Fruit fly (Drosophila melanogaster) whole organism, embryonic: Measurements from ENCODE around the gene Cdc50.

Experiments
- Antp ChIP-seq: fragments of 200-800 bp; sonication (Bioruptor generic); optimal IDR thresholded peaks from 3 replicates; lab custom pipeline; 2016; ENCODE audit warnings: missing biosample characterization, missing genetic modification characterization
- CG11695 ChIP-seq: fragments of 200-800 bp; sonication (Bioruptor generic); IDR thresholded peaks from 3 replicates; pipeline ENCODE4 v1.3.6; 2022; ENCODE audit warnings: missing biosample characterization, missing genetic modification characterization
- CG12104 ChIP-seq: fragments of 200-800 bp; sonication (Bioruptor generic); optimal IDR thresholded peaks from 3 replicates; lab custom pipeline; 2016; ENCODE audit warnings: missing biosample characterization, missing genetic modification characterization
- CG12299 ChIP-seq: fragments of 200-800 bp; sonication (Bioruptor generic); optimal IDR thresholded peaks from 2 replicates; lab custom pipeline; 2018; ENCODE audit warnings: missing biosample characterization, mild to moderate bottlenecking, missing genetic modification characterization
- CG12659 ChIP-seq: fragments of 200-800 bp; sonication (Bioruptor generic); optimal IDR thresholded peaks from 3 replicates; lab custom pipeline; 2017; ENCODE audit warnings: mild to moderate bottlenecking, missing biosample characterization, missing genetic modification reagents, missing genetic modification characterization
- CG12744 ChIP-seq: fragments of 200-800 bp; sonication (Bioruptor generic); optimal IDR thresholded peaks from 2 replicates; lab custom pipeline; 2016; ENCODE audit warnings: missing biosample characterization, missing genetic modification characterization
- CG13287 ChIP-seq: fragments of 200-800 bp; sonication (Bioruptor generic); IDR thresholded peaks from 2 replicates; pipeline ENCODE4 v1.3.6; 2022; ENCODE audit warnings: missing biosample characterization, missing genetic modification characterization; ENCODE audit not compliant: partially characterized antibody
- CG14965 ChIP-seq: fragments of 200-800 bp; sonication (Bioruptor generic); optimal IDR thresholded peaks from 2 replicates; lab custom pipeline; 2016; ENCODE audit warnings: missing biosample characterization, missing genetic modification characterization, borderline replicate concordance
- CG17385 ChIP-seq: fragments of 200-800 bp; sonication (Bioruptor generic); optimal IDR thresholded peaks from 3 replicates; lab custom pipeline; 2018; ENCODE audit warnings: missing biosample characterization, mild to moderate bottlenecking, missing genetic modification characterization
- CG30020 ChIP-seq: fragments of 200-800 bp; optimal IDR thresholded peaks from 2 replicates; lab custom pipeline; 2019; ENCODE audit warnings: missing biosample characterization, mild to moderate bottlenecking, missing genetic modification characterization, moderate library complexity
- CG3281 ChIP-seq: fragments of 200-800 bp; sonication (Bioruptor generic); optimal IDR thresholded peaks from 3 replicates; lab custom pipeline; 2017; ENCODE audit warnings: missing biosample characterization, mild to moderate bottlenecking, missing genetic modification characterization
- CG33213 ChIP-seq: fragments of 200-800 bp; sonication (Bioruptor generic); optimal IDR thresholded peaks from 3 replicates; lab custom pipeline; 2016; ENCODE audit warnings: missing biosample characterization, missing genetic modification characterization
- CG34224 ChIP-seq: fragments of 200-800 bp; sonication (Bioruptor generic); IDR thresholded peaks from 3 replicates; pipeline ENCODE4 v1.3.6; 2022; ENCODE audit warnings: missing biosample characterization, missing genetic modification characterization; ENCODE audit not compliant: partially characterized antibody
- CG34376 ChIP-seq: fragments of 200-800 bp; sonication (Bioruptor generic); optimal IDR thresholded peaks from 2 replicates; lab custom pipeline; 2018; ENCODE audit warnings: missing biosample characterization, mild to moderate bottlenecking, missing genetic modification characterization
- CG34422 ChIP-seq: fragments of 200-800 bp; sonication (Bioruptor generic); IDR thresholded peaks from 3 replicates; pipeline ENCODE4 v1.3.6; 2022; ENCODE audit warnings: missing biosample characterization, missing genetic modification characterization
- CG4617 ChIP-seq: fragments of 200-800 bp; sonication (Bioruptor generic); optimal IDR thresholded peaks from 3 replicates; lab custom pipeline; 2016; ENCODE audit warnings: missing biosample characterization, missing genetic modification characterization, borderline replicate concordance
- CG4707 ChIP-seq: fragments of 200-800 bp; sonication (Bioruptor generic); optimal IDR thresholded peaks from 2 replicates; lab custom pipeline; 2018; ENCODE audit warnings: missing biosample characterization, mild to moderate bottlenecking, missing genetic modification characterization, moderate library complexity
- CG6272 ChIP-seq: fragments of 200-800 bp; sonication (Bioruptor generic); IDR thresholded peaks from 2 replicates; pipeline ENCODE4 v1.3.6; 2022; ENCODE audit warnings: missing biosample characterization, missing genetic modification characterization
- CG6791 ChIP-seq: fragments of 200-800 bp; sonication (Bioruptor generic); IDR thresholded peaks from 3 replicates; pipeline ENCODE4 v1.3.6; 2022; ENCODE audit warnings: missing biosample characterization, missing genetic modification characterization; ENCODE audit not compliant: partially characterized antibody
- CG7745 ChIP-seq: fragments of 200-800 bp; sonication (Bioruptor generic); optimal IDR thresholded peaks from 2 replicates; lab custom pipeline; 2018; ENCODE audit warnings: missing biosample characterization, mild to moderate bottlenecking, missing genetic modification characterization, moderate library complexity
- CG7963 ChIP-seq: fragments of 200-800 bp; sonication (Bioruptor generic); IDR thresholded peaks from 3 replicates; pipeline ENCODE4 v1.3.6; 2022; ENCODE audit warnings: missing biosample characterization, missing genetic modification characterization; ENCODE audit not compliant: partially characterized antibody
- Elba2 ChIP-seq: fragments of 200-800 bp; sonication (Bioruptor generic); optimal IDR thresholded peaks from 3 replicates; lab custom pipeline; 2016; ENCODE audit warnings: missing biosample characterization, missing genetic modification characterization
- Fer1 ChIP-seq: fragments of 200-800 bp; sonication (Bioruptor generic); optimal IDR thresholded peaks from 2 replicates; lab custom pipeline; 2017; ENCODE audit warnings: missing biosample characterization, mild to moderate bottlenecking, missing genetic modification characterization
- HmgD ChIP-seq: fragments of 200-800 bp; sonication (Bioruptor generic); optimal IDR thresholded peaks from 3 replicates; lab custom pipeline; 2016; ENCODE audit warnings: missing biosample characterization, missing genetic modification characterization
- MBD-R2 ChIP-seq: fragments of 200-800 bp; sonication (Bioruptor generic); IDR thresholded peaks from 2 replicates; pipeline ENCODE4 v1.3.6; 2022; ENCODE audit warnings: missing biosample characterization, missing genetic modification characterization
- MESR4 ChIP-seq: fragments of 200-800 bp; sonication (Bioruptor generic); optimal IDR thresholded peaks from 2 replicates; lab custom pipeline; 2018; ENCODE audit warnings: missing biosample characterization, mild to moderate bottlenecking, missing genetic modification characterization, moderate library complexity
- Max ChIP-seq: fragments of 200-800 bp; sonication (Bioruptor generic); optimal IDR thresholded peaks from 2 replicates; lab custom pipeline; 2016; ENCODE audit warnings: missing biosample characterization, mild to moderate bottlenecking, missing genetic modification characterization
- Med ChIP-seq: fragments of 200-800 bp; sonication (Bioruptor generic); peaks from one replicate; lab custom pipeline; 2016; ENCODE audit warnings: missing biosample characterization, missing genetic modification characterization, mild to moderate bottlenecking, inconsistent platforms, moderate library complexity
- Nf-YB ChIP-seq: fragments of 200-800 bp; sonication (Bioruptor generic); optimal IDR thresholded peaks from 3 replicates; lab custom pipeline; 2019; ENCODE audit warnings: missing biosample characterization, mild to moderate bottlenecking, missing genetic modification characterization, moderate library complexity
- Opbp ChIP-seq: fragments of 200-800 bp; sonication (Bioruptor generic); IDR thresholded peaks from 3 replicates; pipeline ENCODE4 v1.3.6; 2022; ENCODE audit warnings: missing biosample characterization, missing genetic modification characterization; ENCODE audit not compliant: partially characterized antibody
- YL-1 ChIP-seq: fragments of 200-800 bp; sonication (Bioruptor generic); optimal IDR thresholded peaks from 3 replicates; lab custom pipeline; 2017; ENCODE audit warnings: missing biosample characterization, mild to moderate bottlenecking, missing genetic modification characterization
- ara ChIP-seq: fragments of 200-800 bp; sonication (Bioruptor generic); IDR thresholded peaks from 2 replicates; pipeline ENCODE4 v1.3.6; 2022; ENCODE audit warnings: missing biosample characterization, missing genetic modification characterization
- chinmo ChIP-seq: fragments of 200-800 bp; sonication (Bioruptor generic); IDR thresholded peaks from 4 replicates; pipeline ENCODE4 v1.3.6; 2022; ENCODE audit warnings: missing biosample characterization, missing genetic modification characterization; ENCODE audit not compliant: partially characterized antibody
- crp ChIP-seq, 2 experiments: fragments of 200-800 bp; sonication (Bioruptor generic); optimal IDR thresholded peaks; 2 replicates in 1 of 2; 3 replicates in 1 of 2; lab custom pipeline; 2017; ENCODE audit warnings: missing biosample characterization in 2 of 2, missing genetic modification characterization in 2 of 2, mild to moderate bottlenecking in 1 of 2, moderate library complexity in 1 of 2
- dm ChIP-seq: fragments of 200-800 bp; sonication (Bioruptor generic); optimal IDR thresholded peaks from 3 replicates; lab custom pipeline; 2016; ENCODE audit warnings: missing biosample characterization, missing genetic modification characterization
- dmrt11E ChIP-seq: fragments of 200-800 bp; sonication (Bioruptor generic); optimal IDR thresholded peaks from 3 replicates; lab custom pipeline; 2018; ENCODE audit warnings: missing biosample characterization, mild to moderate bottlenecking, missing genetic modification characterization, moderate library complexity
- dpn ChIP-seq, 2 experiments: fragments of 200-800 bp; sonication (Bioruptor generic); optimal IDR thresholded peaks; 3 replicates each; lab custom pipeline; 2016; ENCODE audit warnings: missing biosample characterization in 2 of 2, missing genetic modification characterization in 2 of 2
- exex ChIP-seq: fragments of 200-800 bp; sonication (Bioruptor generic); optimal IDR thresholded peaks from 4 replicates; lab custom pipeline; 2018; ENCODE audit warnings: missing biosample characterization, mild to moderate bottlenecking, missing genetic modification characterization, moderate library complexity
- gfzf ChIP-seq: fragments of 200-800 bp; sonication (Bioruptor generic); optimal IDR thresholded peaks from 2 replicates; lab custom pipeline; 2016; ENCODE audit warnings: missing biosample characterization, mild to moderate bottlenecking, missing genetic modification characterization, moderate library complexity
- insv ChIP-seq, 2 experiments: fragments of 200-800 bp; sonication (Bioruptor generic); optimal IDR thresholded peaks; 3 replicates each; lab custom pipeline; 2016 to 2018; ENCODE audit warnings: missing biosample characterization in 2 of 2, missing genetic modification characterization in 2 of 2
- knrl ChIP-seq: fragments of 200-800 bp; sonication (Bioruptor generic); IDR thresholded peaks from 3 replicates; pipeline ENCODE4 v1.3.6; 2022; ENCODE audit warnings: missing biosample characterization, missing genetic modification characterization; ENCODE audit not compliant: partially characterized antibody
- lilli ChIP-seq: fragments of 200-800 bp; sonication (Bioruptor generic); optimal IDR thresholded peaks from 3 replicates; lab custom pipeline; 2016; ENCODE audit warnings: missing biosample characterization, missing genetic modification characterization
- mam ChIP-seq: fragments of 200-800 bp; sonication (Bioruptor generic); optimal IDR thresholded peaks from 3 replicates; lab custom pipeline; 2016; ENCODE audit warnings: missing biosample characterization, missing genetic modification characterization
- pho ChIP-seq: fragments of 200-800 bp; sonication (Bioruptor generic); optimal IDR thresholded peaks from 2 replicates; lab custom pipeline; 2016; ENCODE audit warnings: missing biosample characterization, missing genetic modification characterization
- pzg ChIP-seq: fragments of 200-800 bp; sonication (Bioruptor generic); optimal IDR thresholded peaks from 3 replicates; lab custom pipeline; 2018; ENCODE audit warnings: missing biosample characterization, mild to moderate bottlenecking, missing genetic modification characterization, moderate library complexity
- sna ChIP-seq: fragments of 200-800 bp; sonication (Bioruptor generic); IDR thresholded peaks from 2 replicates; pipeline ENCODE4 v1.3.6; 2022; ENCODE audit warnings: missing biosample characterization, missing genetic modification characterization; ENCODE audit not compliant: partially characterized antibody
- stc ChIP-seq: fragments of 200-800 bp; sonication (Bioruptor generic); IDR thresholded peaks from 2 replicates; pipeline ENCODE4 v1.3.6; 2022; ENCODE audit warnings: missing biosample characterization, missing genetic modification characterization
- stwl ChIP-seq: fragments of 200-800 bp; sonication (Bioruptor generic); optimal IDR thresholded peaks from 3 replicates; lab custom pipeline; 2018; ENCODE audit warnings: missing biosample characterization, mild to moderate bottlenecking, missing genetic modification characterization, moderate library complexity
- unc-4 ChIP-seq: fragments of 200-800 bp; sonication (Bioruptor generic); IDR thresholded peaks from 2 replicates; pipeline ENCODE4 v1.3.6; 2022; ENCODE audit warnings: missing biosample characterization, missing genetic modification characterization; ENCODE audit not compliant: partially characterized antibody

Gene Cdc50

dm6 chrX:16441245-16441644, at the start of gene Cdc50, which contains the start of gene rngo (continued):
- TF ChIP-seq CG3281: peak; percentile 33
- TF ChIP-seq unc-4 (GFP tag; lab: Robert Waterston, UW): peak; percentile 99
- peak; percentile 65 for TF ChIP-seq dm (GFP tag; lab: Kevin White, UChicago)
- TF ChIP-seq gfzf (GFP tag; lab: Kevin White, UChicago): peak; percentile 52
- TF ChIP-seq exex (tag; lab: Kevin White, UChicago): peak; percentile 4
- TF ChIP-seq CG14965: no peak
- TF ChIP-seq ara (GFP tag; lab: Robert Waterston, UW): no peak
- TF ChIP-seq Max: peak; percentile 60
- TF ChIP-seq CG34376 (GFP tag; lab: Kevin White, UChicago): peak; percentile 51
- no peak for TF ChIP-seq Nf-YB (GFP tag; lab: Kevin White, UChicago)
- TF ChIP-seq Elba2 (GFP tag; lab: Kevin White, UChicago): peak; percentile 43
- no peak for TF ChIP-seq stc (GFP tag; lab: Robert Waterston, UW)
- peak; percentile 5 to 46 for TF ChIP-seq dpn (GFP tag; optimal IDR thresholded peaks at IDR 0.05; lab: Kevin White, UChicago)
- TF ChIP-seq pho (GFP tag; lab: Kevin White, UChicago): peak; percentile 22
- TF ChIP-seq MBD-R2 (GFP tag; lab: Robert Waterston, UW): peak; percentile 48
- peak; percentile 98 for TF ChIP-seq sna (GFP tag; lab: Robert Waterston, UW)
- TF ChIP-seq CG6272 (GFP tag; lab: Robert Waterston, UW): peak; percentile 27; the same call in 1 of the 2 replicates
- peak; percentile 62 for TF ChIP-seq stwl
- TF ChIP-seq HmgD: peak; percentile 40
- peak; percentile 64 for TF ChIP-seq CG30020 (tag; lab: Kevin White, UChicago)
- peak; percentile 91 for TF ChIP-seq chinmo (GFP tag; lab: Robert Waterston, UW)
- peak; percentile 63 for TF ChIP-seq YL-1 (GFP tag; lab: Kevin White, UChicago)
- no peak for TF ChIP-seq Antp (GFP tag; lab: Kevin White, UChicago)
- peak; percentile 15 for TF ChIP-seq MESR4 (GFP tag; lab: Kevin White, UChicago)
- peak; percentile 23 for TF ChIP-seq CG33213
- TF ChIP-seq CG4707 (GFP tag; lab: Kevin White, UChicago): no peak
- TF ChIP-seq CG17385 (GFP tag; lab: Kevin White, UChicago): peak; percentile 61
- TF ChIP-seq CG34422: 0 out of 3 replicates have a peak, but pooled peaks have one; percentile 25
- no peak for TF ChIP-seq CG11695 (GFP tag; lab: Robert Waterston, UW)
- peak; percentile 6 for TF ChIP-seq CG12299
- peak; percentile 31 for TF ChIP-seq Fer1 (GFP tag; lab: Kevin White, UChicago)
- TF ChIP-seq CG34224 (GFP tag; lab: Robert Waterston, UW): peak; percentile 98
- peak; percentile 29 for TF ChIP-seq lilli (GFP tag; lab: Kevin White, UChicago)
- TF ChIP-seq CG13287 (GFP tag; lab: Robert Waterston, UW): peak; percentile 98
- peak; percentile 31 for TF ChIP-seq CG4617 (GFP tag; lab: Kevin White, UChicago)
- peak; percentile 92 for TF ChIP-seq CG7963 (GFP tag; lab: Robert Waterston, UW)
- peak in 1 of 2 experiments; percentile 28 for TF ChIP-seq crp (GFP tag; optimal IDR thresholded peaks at IDR 0.05; lab: Kevin White, UChicago)
- TF ChIP-seq CG12659 (GFP tag; lab: Kevin White, UChicago): peak; percentile 78
- TF ChIP-seq Opbp (GFP tag; lab: Robert Waterston, UW): peak; percentile 91
- peak; percentile 12 for TF ChIP-seq mam
- TF ChIP-seq CG7745 (tag; lab: Kevin White, UChicago): no peak
- TF ChIP-seq dmrt11E (tag; lab: Kevin White, UChicago): peak; percentile 28
- peak; percentile 39 for TF ChIP-seq CG12744 (GFP tag; lab: Kevin White, UChicago)
- TF ChIP-seq knrl (GFP tag; lab: Robert Waterston, UW): peak; percentile 98
- peak; percentile 1 for TF ChIP-seq CG12104 (GFP tag; lab: Kevin White, UChicago)
- TF ChIP-seq insv (GFP tag; optimal IDR thresholded peaks at IDR 0.05; lab: Kevin White, UChicago): peak in 1 of 2 experiments; percentile 37
- peak; percentile 96 for TF ChIP-seq CG6791
- TF ChIP-seq Med (GFP tag; lab: Kevin White, UChicago): peak; percentile 86
- peak; percentile 75 for TF ChIP-seq pzg (GFP tag; lab: Kevin White, UChicago)
